Fruit fly (Drosophila melanogaster) whole organism, embryonic: Measurements from ENCODE around the gene CG13622.

Experiments
- Awh ChIP-seq: fragments of 200-800 bp; sonication (Bioruptor generic); IDR thresholded peaks from 2 replicates; pipeline ENCODE4, ENCODE4 v1.3.6; 2022; ENCODE audit warnings: missing biosample characterization, missing genetic modification characterization
- Bdp1 ChIP-seq: fragments of 200-800 bp; sonication (Bioruptor generic); optimal IDR thresholded peaks from 3 replicates; lab custom pipeline; 2016; ENCODE audit warnings: missing biosample characterization, missing genetic modification characterization
- CG10147 ChIP-seq: fragments of 200-800 bp; sonication (Bioruptor generic); optimal IDR thresholded peaks from 2 replicates; lab custom pipeline; 2019; ENCODE audit warnings: missing biosample characterization, mild to moderate bottlenecking, missing genetic modification characterization, moderate library complexity
- CG10431 ChIP-seq: fragments of 200-800 bp; sonication (Bioruptor generic); optimal IDR thresholded peaks from 3 replicates; lab custom pipeline; 2018; ENCODE audit warnings: missing biosample characterization, mild to moderate bottlenecking, missing genetic modification characterization
- CG13296 ChIP-seq: fragments of 200-800 bp; sonication (Bioruptor generic); optimal IDR thresholded peaks from 3 replicates; lab custom pipeline; 2018; ENCODE audit warnings: missing biosample characterization, mild to moderate bottlenecking, missing genetic modification characterization
- CG14014 ChIP-seq: fragments of 200-800 bp; sonication (Bioruptor generic); IDR thresholded peaks from 2 replicates; pipeline ENCODE4 v1.3.6; 2022; ENCODE audit warnings: missing biosample characterization, missing genetic modification characterization
- CG15479 ChIP-seq: fragments of 200-800 bp; sonication (Bioruptor generic); optimal IDR thresholded peaks from 3 replicates; lab custom pipeline; 2019; ENCODE audit warnings: missing biosample characterization, mild to moderate bottlenecking, missing genetic modification characterization, moderate library complexity
- CG16813 ChIP-seq: fragments of 200-800 bp; sonication (Bioruptor generic); IDR thresholded peaks from 3 replicates; pipeline ENCODE4 v1.3.6; 2022; ENCODE audit warnings: missing biosample characterization, missing genetic modification characterization; ENCODE audit not compliant: partially characterized antibody
- CG17568 ChIP-seq: fragments of 200-800 bp; sonication (Bioruptor generic); optimal IDR thresholded peaks from 2 replicates; lab custom pipeline; 2018; ENCODE audit warnings: missing biosample characterization, mild to moderate bottlenecking, missing genetic modification characterization, moderate library complexity
- CG2129 ChIP-seq: fragments of 200-800 bp; sonication (Bioruptor generic); IDR thresholded peaks from 2 replicates; pipeline ENCODE4 v1.3.6; 2022; ENCODE audit warnings: missing biosample characterization, missing genetic modification characterization; ENCODE audit not compliant: partially characterized antibody
- CG30403 ChIP-seq: fragments of 200-800 bp; sonication (Bioruptor generic); optimal IDR thresholded peaks from 3 replicates; lab custom pipeline; 2016; ENCODE audit warnings: missing biosample characterization, missing genetic modification characterization
- CG31224 ChIP-seq: fragments of 200-800 bp; sonication (Bioruptor generic); IDR thresholded peaks from 2 replicates; pipeline ENCODE4 v1.3.6; 2022; ENCODE audit warnings: missing biosample characterization, missing genetic modification characterization
- CG34422 ChIP-seq: fragments of 200-800 bp; sonication (Bioruptor generic); IDR thresholded peaks from 3 replicates; pipeline ENCODE4 v1.3.6; 2022; ENCODE audit warnings: missing biosample characterization, missing genetic modification characterization
- CG5180 ChIP-seq: fragments of 200-800 bp; sonication (Bioruptor generic); optimal IDR thresholded peaks from 3 replicates; lab custom pipeline; 2017; ENCODE audit warnings: missing biosample characterization, missing genetic modification characterization, mild to moderate bottlenecking, moderate library complexity, missing genetic modification reagents
- CG6254 ChIP-seq: fragments of 200-800 bp; sonication (Bioruptor generic); optimal IDR thresholded peaks from 3 replicates; lab custom pipeline; 2017; ENCODE audit warnings: mild to moderate bottlenecking, missing biosample characterization, missing genetic modification reagents, missing genetic modification characterization
- CG7372 ChIP-seq: fragments of 200-800 bp; sonication (Bioruptor generic); IDR thresholded peaks from 2 replicates; pipeline ENCODE4 v1.3.6; 2022; ENCODE audit warnings: missing biosample characterization, missing genetic modification characterization
- CG9932 ChIP-seq: fragments of 200-800 bp; sonication (Bioruptor generic); IDR thresholded peaks from 2 replicates; pipeline ENCODE4 v1.3.6; 2022; ENCODE audit warnings: missing biosample characterization, missing genetic modification characterization
- GATAe ChIP-seq: fragments of 200-800 bp; sonication (Bioruptor generic); conservative IDR thresholded peaks from 2 replicates; pipeline ENCODE4 v1.3.6; 2022; ENCODE audit warnings: missing biosample characterization, missing genetic modification characterization
- Gsc ChIP-seq: fragments of 200-800 bp; sonication (Bioruptor generic); IDR thresholded peaks from 2 replicates; pipeline ENCODE4 v1.3.6; 2022; ENCODE audit warnings: missing biosample characterization, missing genetic modification characterization
- H2.0 ChIP-seq: fragments of 200-800 bp; sonication (Bioruptor generic); IDR thresholded peaks from 2 replicates; pipeline ENCODE4 v1.3.6; 2022; ENCODE audit warnings: missing biosample characterization, missing genetic modification characterization
- Lpt ChIP-seq: fragments of >200 bp; optimal IDR thresholded peaks from 2 replicates; lab custom pipeline; 2018; ENCODE audit warnings: missing biosample characterization, missing genetic modification characterization
- Med ChIP-seq: fragments of 200-800 bp; sonication (Bioruptor generic); peaks from one replicate; lab custom pipeline; 2016; ENCODE audit warnings: missing biosample characterization, missing genetic modification characterization, mild to moderate bottlenecking, inconsistent platforms, moderate library complexity
- Myb ChIP-seq: fragments of 200-800 bp; sonication (Bioruptor generic); optimal IDR thresholded peaks from 2 replicates; lab custom pipeline; 2016; ENCODE audit warnings: missing biosample characterization, missing genetic modification characterization
- NC2α ChIP-seq: fragments of 200-800 bp; sonication (Bioruptor generic); optimal IDR thresholded peaks from 2 replicates; lab custom pipeline; 2016; ENCODE audit warnings: missing biosample characterization, missing genetic modification characterization
- Pdp1 ChIP-seq, 2 experiments: fragments of 200-800 bp; sonication (Bioruptor generic); optimal IDR thresholded peaks; 3 replicates each; lab custom pipeline; 2016; ENCODE audit warnings: missing biosample characterization in 2 of 2, missing genetic modification characterization in 2 of 2, mild to moderate bottlenecking in 1 of 2, moderate library complexity in 1 of 2
- Tbp ChIP-seq: fragments of >200 bp; optimal IDR thresholded peaks from 2 replicates; lab custom pipeline; 2018; ENCODE audit warnings: missing biosample characterization, missing genetic modification characterization
- Trl ChIP-seq, 3 experiments: fragments of >200 bp in 2 of 3; fragments of 200-800 bp in 1 of 3; sonication (Bioruptor generic) in 1 of 3; optimal IDR thresholded peaks; 2 replicates in 1 of 3; 3 replicates in 2 of 3; lab custom pipeline; 2016 to 2017; ENCODE audit warnings: missing biosample characterization in 1 of 3, missing genetic modification characterization in 1 of 3
- abd-A ChIP-seq: fragments of 200-800 bp; sonication (Bioruptor generic); optimal IDR thresholded peaks from 3 replicates; lab custom pipeline; 2019; ENCODE audit warnings: missing biosample characterization, mild to moderate bottlenecking, missing genetic modification characterization, moderate library complexity
- ap ChIP-seq: fragments of 200-800 bp; sonication (Bioruptor generic); IDR thresholded peaks from 2 replicates; pipeline ENCODE4 v1.3.6; 2022; ENCODE audit warnings: missing biosample characterization, missing genetic modification characterization
- ash1 ChIP-seq: fragments of 200-800 bp; sonication (Bioruptor generic); optimal IDR thresholded peaks from 2 replicates; lab custom pipeline; 2018; ENCODE audit warnings: missing biosample characterization, mild to moderate bottlenecking, missing genetic modification characterization
- btn ChIP-seq: fragments of 200-800 bp; sonication (Bioruptor generic); optimal IDR thresholded peaks from 2 replicates; lab custom pipeline; 2016; ENCODE audit warnings: missing biosample characterization, missing genetic modification characterization
- cas ChIP-seq: fragments of 200-800 bp; sonication (Bioruptor generic); IDR thresholded peaks from 2 replicates; pipeline ENCODE4 v1.3.6; 2022; ENCODE audit warnings: missing biosample characterization, missing genetic modification characterization
- chn ChIP-seq: fragments of 200-800 bp; sonication (Bioruptor generic); optimal IDR thresholded peaks from 2 replicates; lab custom pipeline; 2016; ENCODE audit warnings: missing biosample characterization, missing genetic modification characterization
- corto ChIP-seq: fragments of 200-800 bp; sonication (Bioruptor generic); optimal IDR thresholded peaks from 2 replicates; lab custom pipeline; 2016; ENCODE audit warnings: missing biosample characterization, mild to moderate bottlenecking, missing genetic modification characterization, moderate library complexity
- crol ChIP-seq: fragments of 200-800 bp; sonication (Bioruptor generic); IDR thresholded peaks from 2 replicates; pipeline ENCODE4 v1.3.6; 2022; ENCODE audit warnings: missing biosample characterization, missing genetic modification characterization
- cwo ChIP-seq: fragments of 200-800 bp; sonication (Bioruptor generic); optimal IDR thresholded peaks from 3 replicates; lab custom pipeline; 2017; ENCODE audit warnings: missing biosample characterization, missing genetic modification characterization, mild to moderate bottlenecking, moderate library complexity, missing genetic modification reagents
- dimm ChIP-seq: fragments of 200-800 bp; sonication (Bioruptor generic); IDR thresholded peaks from 2 replicates; pipeline ENCODE4 v1.3.6; 2022; ENCODE audit warnings: missing biosample characterization, missing genetic modification characterization
- exex ChIP-seq: fragments of 200-800 bp; sonication (Bioruptor generic); optimal IDR thresholded peaks from 4 replicates; lab custom pipeline; 2018; ENCODE audit warnings: missing biosample characterization, mild to moderate bottlenecking, missing genetic modification characterization, moderate library complexity
- fd96Cb ChIP-seq: fragments of 200-800 bp; sonication (Bioruptor generic); optimal IDR thresholded peaks from 2 replicates; lab custom pipeline; 2018; ENCODE audit warnings: missing biosample characterization, mild to moderate bottlenecking, missing genetic modification characterization, moderate library complexity
- fru ChIP-seq: fragments of >200 bp; optimal IDR thresholded peaks from 2 replicates; lab custom pipeline; 2017
- gce ChIP-seq: fragments of 200-800 bp; sonication (Bioruptor generic); IDR thresholded peaks from 3 replicates; pipeline ENCODE4 v1.3.6; 2022; ENCODE audit warnings: missing biosample characterization, missing genetic modification characterization
- grn ChIP-seq: fragments of 200-800 bp; sonication (Bioruptor generic); optimal IDR thresholded peaks from 3 replicates; lab custom pipeline; 2017; ENCODE audit warnings: missing biosample characterization, missing genetic modification characterization
- kah ChIP-seq: fragments of 200-800 bp; sonication (Bioruptor generic); optimal IDR thresholded peaks from 2 replicates; lab custom pipeline; 2018; ENCODE audit warnings: missing biosample characterization, mild to moderate bottlenecking, missing genetic modification characterization
- oc ChIP-seq: fragments of 200-800 bp; sonication (Bioruptor generic); optimal IDR thresholded peaks from 2 replicates; lab custom pipeline; 2018; ENCODE audit warnings: missing biosample characterization, mild to moderate bottlenecking, missing genetic modification characterization, moderate library complexity
- repo ChIP-seq: fragments of 200-800 bp; sonication (Bioruptor generic); optimal IDR thresholded peaks from 2 replicates; lab custom pipeline; 2016; ENCODE audit warnings: missing biosample characterization, missing genetic modification characterization
- sc ChIP-seq, 3 experiments: fragments of >200 bp in 2 of 3; fragments of 200-800 bp in 1 of 3; sonication (Bioruptor generic) in 1 of 3; optimal IDR thresholded peaks; 2 replicates in 2 of 3; 3 replicates in 1 of 3; lab custom pipeline; 2017; ENCODE audit warnings: mild to moderate bottlenecking in 1 of 3, missing biosample characterization in 1 of 3, missing genetic modification characterization in 1 of 3, missing genetic modification reagents in 1 of 3
- sens-2 ChIP-seq: fragments of 200-800 bp; sonication (Bioruptor generic); IDR thresholded peaks from 2 replicates; pipeline ENCODE4 v1.3.6; 2022; ENCODE audit warnings: missing biosample characterization, missing genetic modification characterization
- sna ChIP-seq: fragments of 200-800 bp; sonication (Bioruptor generic); IDR thresholded peaks from 2 replicates; pipeline ENCODE4 v1.3.6; 2022; ENCODE audit warnings: missing biosample characterization, missing genetic modification characterization; ENCODE audit not compliant: partially characterized antibody

Gene CG13622

DNA sequence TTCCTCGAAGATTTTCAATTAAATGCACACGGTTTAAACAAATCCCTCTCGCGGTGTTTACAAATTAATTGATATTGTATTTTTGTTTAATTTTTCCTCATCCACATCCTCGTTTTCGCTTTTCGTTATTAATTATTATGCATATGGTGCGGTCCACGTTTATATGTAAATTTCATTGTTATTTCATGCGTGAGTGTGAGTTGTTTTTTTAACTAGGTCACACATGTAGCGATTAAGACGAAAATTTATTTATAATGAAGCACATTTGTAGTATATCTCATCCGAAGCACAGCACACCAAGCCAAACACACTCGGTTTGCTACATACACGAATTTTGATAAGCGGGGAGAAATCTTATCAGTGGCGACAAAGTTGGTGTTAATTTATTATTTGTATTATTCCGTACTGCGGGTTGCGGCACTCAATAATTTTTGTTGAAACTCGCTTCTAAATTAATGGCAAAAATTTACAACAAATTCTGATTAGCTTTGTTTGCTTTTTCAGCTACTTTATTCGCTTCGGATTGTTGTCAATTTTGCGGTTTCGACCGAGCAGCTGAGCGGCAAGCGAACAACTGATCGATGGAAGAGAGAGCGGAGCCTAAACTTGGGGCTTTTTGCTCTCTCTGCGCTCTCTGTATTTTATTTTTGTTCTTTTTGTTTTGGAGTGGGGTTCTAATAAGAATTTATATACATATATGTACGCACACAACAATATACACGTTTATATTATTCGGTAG, 48.1 kb upstream of the CG13622 start (continued):
- TF ChIP-seq kah (GFP tag; lab: Kevin White, UChicago), result no peak
- TF ChIP-seq Gsc, result no peak
- no peak for TF ChIP-seq ash1 (GFP tag; lab: Kevin White, UChicago)
- no peak for TF ChIP-seq CG9932 (GFP tag; lab: Robert Waterston, UW)
- TF ChIP-seq sens-2 (GFP tag; lab: Robert Waterston, UW), result no peak
- no peak for TF ChIP-seq CG30403 (GFP tag; lab: Kevin White, UChicago)
- TF ChIP-seq Lpt (GFP tag; lab: Kevin White, UChicago), result no peak
- no peak for TF ChIP-seq Bdp1 (GFP tag; lab: Kevin White, UChicago)
- peak; percentile 1 for TF ChIP-seq CG13296 (GFP tag; lab: Kevin White, UChicago)
- no peak for TF ChIP-seq NC2α (GFP tag; lab: Kevin White, UChicago)
- TF ChIP-seq dimm (GFP tag; lab: Robert Waterston, UW), result no peak
- TF ChIP-seq Awh (GFP tag; lab: Robert Waterston, UW), result no peak
- no peak for TF ChIP-seq fru (lab: Kevin White, UChicago)
- peak; percentile 58 for TF ChIP-seq cwo (GFP tag; lab: Kevin White, UChicago)
- no peak for TF ChIP-seq CG17568 (GFP tag; lab: Kevin White, UChicago)
- TF ChIP-seq repo (GFP tag; lab: Kevin White, UChicago), result no peak
- TF ChIP-seq chn (GFP tag; lab: Kevin White, UChicago), result no peak
- no peak; the same call in 2 of the 3 replicates for TF ChIP-seq CG34422 (GFP tag; lab: Robert Waterston, UW)
- TF ChIP-seq sc (optimal IDR thresholded peaks at IDR 0.05; lab: Kevin White, UChicago), result no peak
- TF ChIP-seq sc (GFP tag; optimal IDR thresholded peaks at IDR 0.05; lab: Kevin White, UChicago), result no peak
- no peak for TF ChIP-seq CG16813
- TF ChIP-seq ap, result no peak
- TF ChIP-seq, all 482 proteins: peak for 66

DNA sequence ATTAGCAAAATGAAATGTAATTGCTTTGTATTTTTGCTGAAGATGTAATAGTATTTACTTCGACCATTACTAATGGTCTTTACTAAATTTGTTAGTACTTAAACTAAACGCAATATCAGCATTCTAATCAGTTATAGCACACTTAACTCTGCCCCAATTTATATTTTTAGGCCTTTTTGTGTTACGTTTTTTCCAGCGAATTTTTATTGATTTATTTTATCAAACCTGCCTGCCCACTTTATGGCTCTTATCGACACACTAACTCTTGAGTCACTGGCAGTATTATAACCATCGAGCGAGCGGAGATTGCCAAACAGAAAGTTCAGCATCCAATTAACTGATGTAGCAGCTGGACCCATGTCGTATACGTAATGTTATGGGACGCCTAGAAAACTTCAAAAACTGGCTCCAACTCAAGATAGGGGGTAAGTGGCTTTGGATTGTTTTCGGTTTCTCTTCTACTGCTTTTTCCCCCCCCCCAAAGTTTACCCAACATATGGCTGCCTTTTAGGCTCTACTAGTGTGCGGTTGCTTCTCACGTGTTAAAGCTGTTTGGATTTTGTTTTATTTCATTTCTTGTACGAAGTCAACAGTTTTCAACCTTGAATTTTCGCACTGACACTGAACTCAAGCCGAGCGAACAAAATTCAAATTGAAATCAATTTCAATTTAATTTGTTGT, 46.3 kb upstream of the CG13622 start:
- no peak for TF ChIP-seq CG14014 (GFP tag; lab: Robert Waterston, UW)
- peak; percentile 63 for TF ChIP-seq oc (tag; lab: Kevin White, UChicago)
- no peak for TF ChIP-seq cas (GFP tag; lab: Robert Waterston, UW)
- no peak for TF ChIP-seq CG10431 (GFP tag; lab: Kevin White, UChicago)
- peak; percentile 7 for TF ChIP-seq CG10147
- TF ChIP-seq CG7372 (GFP tag; lab: Robert Waterston, UW), result 0 out of 2 replicates have a peak, but pooled peaks have one; percentile 36
- peak; percentile 7 for TF ChIP-seq CG6254 (GFP tag; lab: Kevin White, UChicago)
- TF ChIP-seq Tbp, result no peak
- peak; percentile 70 for TF ChIP-seq crol (GFP tag; lab: Robert Waterston, UW)
- no peak for TF ChIP-seq CG31224 (GFP tag; lab: Robert Waterston, UW)
- peak; percentile 44 for TF ChIP-seq exex (tag; lab: Kevin White, UChicago)
- no peak for TF ChIP-seq CG5180 (GFP tag; lab: Kevin White, UChicago)
- peak; percentile 68 for TF ChIP-seq abd-A (tag; lab: Kevin White, UChicago)
- TF ChIP-seq GATAe (GFP tag; lab: Robert Waterston, UW), result no peak
- no peak for TF ChIP-seq Myb (GFP tag; lab: Kevin White, UChicago)
- TF ChIP-seq CG2129 (GFP tag; lab: Robert Waterston, UW), result no peak
- TF ChIP-seq corto, result no peak
- TF ChIP-seq CG15479 (GFP tag; lab: Kevin White, UChicago), result no peak
- TF ChIP-seq Pdp1 (GFP tag; optimal IDR thresholded peaks at IDR 0.05; lab: Kevin White, UChicago), result peak in 1 of 2 experiments; percentile 78
- TF ChIP-seq grn (GFP tag; lab: Kevin White, UChicago), result no peak
- TF ChIP-seq H2.0 (GFP tag; lab: Robert Waterston, UW), result no peak
- TF ChIP-seq Med (GFP tag; lab: Kevin White, UChicago), result peak; percentile 52
- TF ChIP-seq sna, result no peak
- no peak for TF ChIP-seq btn (GFP tag; lab: Kevin White, UChicago)
- TF ChIP-seq fd96Cb (tag; lab: Kevin White, UChicago), result no peak
- TF ChIP-seq Trl (optimal IDR thresholded peaks at IDR 0.05; lab: Kevin White, UChicago), result no peak
- no peak for TF ChIP-seq Trl (GFP tag; optimal IDR thresholded peaks at IDR 0.05; lab: Kevin White, UChicago)
- no peak for TF ChIP-seq gce (GFP tag; lab: Robert Waterston, UW)
